Fruit fly (Drosophila melanogaster) ovary, adult (tissue): ENCODE measurements around the gene mRRF1.
A peak's percentile ranks its signal among the peaks of the same experiment; 100 is the strongest.

Experiments
- CG17801 ChIP-seq: fragments of 200-800 bp; optimal IDR thresholded peaks from 2 replicates; lab custom pipeline; 2019; ENCODE audit warnings: missing biosample characterization, mild to moderate bottlenecking, missing genetic modification characterization, moderate library complexity; ENCODE audit not compliant: partially characterized antibody

The mRRF1 gene

DNA sequence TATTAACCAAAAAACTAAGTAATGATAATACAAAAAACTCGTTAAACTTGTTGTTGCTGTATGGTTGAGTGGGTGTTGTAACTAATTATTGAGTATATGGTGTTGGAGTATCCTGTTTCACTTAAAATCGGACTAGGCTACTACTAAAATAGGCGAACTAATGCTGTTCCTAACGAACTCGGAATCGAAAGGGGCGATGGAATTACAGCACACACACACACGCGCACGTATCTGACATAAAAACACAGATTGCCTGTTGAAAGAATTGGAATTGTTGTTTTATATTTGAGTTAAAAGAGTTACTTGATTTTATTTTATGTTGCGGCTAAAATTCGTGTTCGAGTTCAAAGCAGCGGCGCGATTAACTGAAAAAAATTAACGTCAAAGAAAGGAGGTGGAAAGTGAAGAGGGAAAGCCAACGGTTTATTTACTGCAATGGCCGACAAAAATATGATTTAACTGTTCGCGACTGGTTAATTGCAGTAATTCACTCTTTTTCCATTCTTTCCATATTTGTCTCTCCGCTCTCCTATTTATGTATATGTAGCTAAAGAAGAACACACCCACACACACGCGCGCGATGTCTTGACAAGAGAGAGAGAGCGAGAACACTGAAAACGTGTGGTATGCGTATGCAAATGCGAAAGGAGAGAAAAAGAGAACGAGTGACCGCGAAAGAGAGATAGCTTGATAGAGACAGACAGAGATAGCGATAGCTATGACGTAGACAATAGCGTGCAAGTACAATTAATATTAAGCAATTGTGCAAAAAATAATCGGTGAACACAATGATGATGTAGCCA, 37.4 kb downstream of the mRRF1 start:
- TF ChIP-seq CG17801, result no peak

DNA sequence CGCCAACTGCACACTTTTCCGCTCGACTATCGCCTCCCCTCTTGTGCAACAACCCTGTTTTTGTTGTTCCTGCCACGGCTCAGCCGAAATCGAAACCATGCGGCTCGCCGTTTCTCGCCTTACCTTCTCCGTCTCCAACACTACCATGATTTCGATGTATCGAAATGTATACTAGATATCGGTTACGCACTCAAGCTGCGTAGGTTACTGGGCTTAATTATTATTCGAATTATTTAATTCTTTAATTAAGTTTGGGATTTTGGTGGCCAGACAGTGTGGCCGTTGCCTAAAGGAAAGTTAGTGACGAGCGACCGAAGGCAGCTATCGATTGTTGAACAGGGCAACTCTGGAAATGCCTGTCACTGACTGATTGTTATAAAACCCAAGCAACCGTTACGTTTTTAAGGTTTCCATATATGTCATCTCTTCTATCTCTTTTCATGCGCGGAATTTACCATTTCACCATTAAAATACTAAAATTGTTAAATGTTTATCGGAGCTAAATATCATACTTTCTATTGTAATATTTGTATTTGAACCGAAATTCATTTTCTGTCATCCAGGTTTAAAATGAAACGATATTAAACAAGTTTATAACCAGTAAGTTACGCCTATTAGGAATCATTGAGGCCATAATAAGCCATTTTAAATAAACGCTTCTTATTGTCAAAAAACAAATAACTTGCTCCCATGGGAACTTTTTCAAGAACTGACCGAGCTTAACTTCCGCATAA, 38.2 kb downstream of the mRRF1 start, which contains the start of gene eIF4E1:
TSS of gene eIF4E1 (minus strand) at position 304 of the 734 bp plus-strand sequence.
- no peak for TF ChIP-seq CG17801

dm6 chr3L:9404497-9404896, 40.3 kb downstream of the mRRF1 start, which contains the start of gene Cpr67B:
TSS of gene Cpr67B (plus strand) at chr3L:9404797.
- TF ChIP-seq CG17801, result no peak

- no peak for TF ChIP-seq CG17801
These were observed 46.0 kb downstream of the mRRF1 start for dm6 chr3L:9410030-9410589.

- TF ChIP-seq CG17801, result peak; percentile 81
These were observed 46.7 kb downstream of the mRRF1 start, which contains the start of the genes CG4022 and Cpsf5 for dm6 chr3L:9410754-9411423. TSS of gene CG4022 (minus strand) at chr3L:9410832. TSS of gene Cpsf5 (plus strand) at chr3L:9411038.
